Worm (Caenorhabditis elegans) whole organism, early embryonic: ENCODE results near the gene F49C12.6.
"Not testable (repeated sequence)": the region's sequence is repeated elsewhere in the genome, so short reads cannot be mapped to it uniquely, and the experiment has no call there.

Experiments
- B0310.2 ChIP-seq: sonication (generic microtip); optimal IDR thresholded peaks from 2 replicates; lab custom pipeline; 2016; ENCODE audit warnings: mild to moderate bottlenecking, missing genetic modification characterization, missing compliant biosample characterization
- F13C5.2 ChIP-seq: sonication (generic microtip); optimal IDR thresholded peaks from 2 replicates; lab custom pipeline; 2017; ENCODE audit warnings: mild to moderate bottlenecking, missing genetic modification characterization, inconsistent platforms, missing compliant biosample characterization
- aly-1 ChIP-seq: sonication (generic microtip); optimal IDR thresholded peaks from 2 replicates; lab custom pipeline; 2016; ENCODE audit warnings: missing genetic modification characterization, missing compliant biosample characterization
- ama-1 ChIP-seq: fragments of 150-350 bp; optimal IDR thresholded peaks from 2 replicates; lab custom pipeline; 2014
- ceh-13 ChIP-seq: fragments of 200-800 bp; sonication (Bioruptor generic); optimal IDR thresholded peaks from 2 replicates; lab custom pipeline; 2018; ENCODE audit warnings: mild to moderate bottlenecking, missing genetic modification characterization, missing compliant biosample characterization
- ceh-36 ChIP-seq: sonication (generic microtip); optimal IDR thresholded peaks from 2 replicates; lab custom pipeline; 2016; ENCODE audit warnings: missing genetic modification characterization, inconsistent platforms, missing compliant biosample characterization
- ets-7 ChIP-seq: sonication (generic microtip); optimal IDR thresholded peaks from 2 replicates; lab custom pipeline; 2016; ENCODE audit warnings: missing genotype, missing genetic modification characterization, missing compliant biosample characterization
- flt-1 ChIP-seq: fragments of 200-800 bp; sonication (Bioruptor generic); IDR thresholded peaks from 2 replicates; pipeline ENCODE4 v1.3.6; 2022; ENCODE audit warnings: missing genetic modification characterization, missing compliant biosample characterization
- hmbx-1 ChIP-seq: sonication (generic microtip); optimal IDR thresholded peaks from 2 replicates; lab custom pipeline; 2016; ENCODE audit warnings: mild to moderate bottlenecking, missing genetic modification characterization, missing compliant biosample characterization
- hmg-4 ChIP-seq: fragments of 200-800 bp; sonication (Bioruptor generic); optimal IDR thresholded peaks from 2 replicates; lab custom pipeline; 2018; ENCODE audit warnings: mild to moderate bottlenecking, missing genetic modification characterization, missing compliant biosample characterization
- hnd-1 ChIP-seq: sonication (generic microtip); optimal IDR thresholded peaks from 2 replicates; lab custom pipeline; 2016; ENCODE audit warnings: missing genetic modification characterization, missing compliant biosample characterization
- pes-1 ChIP-seq: fragments of 200-800 bp; sonication (Bioruptor generic); IDR thresholded peaks from 2 replicates; pipeline ENCODE4 v1.3.6; 2022; ENCODE audit warnings: missing genetic modification reagents, missing genetic modification characterization, missing compliant biosample characterization
- scrt-1 ChIP-seq: fragments of 200-800 bp; sonication (Bioruptor generic); IDR thresholded peaks from 2 replicates; pipeline ENCODE4 v1.3.6; 2022; ENCODE audit warnings: missing genetic modification characterization, missing compliant biosample characterization
- sea-1 ChIP-seq: fragments of 200-800 bp; sonication (Bioruptor generic); conservative IDR thresholded peaks from 2 replicates; pipeline ENCODE4 v1.3.6; 2022; ENCODE audit warnings: missing genetic modification characterization, missing compliant biosample characterization
- tbx-11 ChIP-seq: fragments of 200-800 bp; sonication (Bioruptor generic); IDR thresholded peaks from 2 replicates; pipeline ENCODE4 v1.3.6; 2022; ENCODE audit warnings: missing genetic modification characterization, missing compliant biosample characterization
- tbx-37 ChIP-seq: fragments of 200-800 bp; sonication (Bioruptor generic); conservative IDR thresholded peaks from 2 replicates; pipeline ENCODE4 v1.3.6; 2022; ENCODE audit warnings: missing genetic modification reagents, missing genetic modification characterization, missing compliant biosample characterization
- tra-4 ChIP-seq: sonication (generic microtip); optimal IDR thresholded peaks from 2 replicates; lab custom pipeline; 2017; ENCODE audit warnings: missing genetic modification characterization, missing compliant biosample characterization

Gene F49C12.6

ce11 chrIV:9320023-9320422 is 11.1 kb upstream of the F49C12.6 start:
- TF ChIP-seq flt-1 (GFP tag; lab: Robert Waterston, UW): no peak
- TF ChIP-seq sea-1: no peak
- TF ChIP-seq aly-1 (tag; lab: Kevin White, UChicago): no peak
- TF ChIP-seq F13C5.2 (tag; lab: Kevin White, UChicago): no peak
- TF ChIP-seq tra-4 (tag; lab: Kevin White, UChicago): no peak
- no peak for TF ChIP-seq ets-7
- TF ChIP-seq ceh-13 (GFP tag; lab: Kevin White, UChicago): no peak
- TF ChIP-seq tbx-11: no peak
- TF ChIP-seq tbx-37: no peak
- TF ChIP-seq pes-1: no peak
- TF ChIP-seq hmg-4 (GFP tag; lab: Kevin White, UChicago): no peak
- TF ChIP-seq ama-1 (lab: Kevin White, UChicago): no peak

- no peak for TF ChIP-seq flt-1 (GFP tag; lab: Robert Waterston, UW)
- no peak for TF ChIP-seq aly-1 (tag; lab: Kevin White, UChicago)
- no peak for TF ChIP-seq tra-4 (tag; lab: Kevin White, UChicago)
- TF ChIP-seq ceh-13 (GFP tag; lab: Kevin White, UChicago): no peak
- no peak for TF ChIP-seq sea-1
- no peak for TF ChIP-seq hmg-4 (GFP tag; lab: Kevin White, UChicago)
- TF ChIP-seq B0310.2 (tag; lab: Kevin White, UChicago): no peak
- TF ChIP-seq ama-1 (lab: Kevin White, UChicago): no peak
- no peak for TF ChIP-seq pes-1
- TF ChIP-seq hmbx-1: no peak
- TF ChIP-seq scrt-1: no peak
- TF ChIP-seq ets-7: no peak
- TF ChIP-seq hnd-1: no peak
- no peak for TF ChIP-seq F13C5.2 (tag; lab: Kevin White, UChicago)
- no peak for TF ChIP-seq tbx-37
- no peak for TF ChIP-seq tbx-11
- TF ChIP-seq ceh-36 (tag; lab: Kevin White, UChicago): no peak
Observed at ce11 chrIV:9319080-9319479, 10.2 kb upstream of the F49C12.6 start, which contains the start of the genes F49C12.11 and nemt-1. TSS of gene F49C12.11 (plus strand) at chrIV:9319380. TSS of gene nemt-1 (minus strand) at chrIV:9319439.

- TF ChIP-seq tra-4 (tag; lab: Kevin White, UChicago) (no peak), aly-1 (tag; lab: Kevin White, UChicago) (no peak), F13C5.2 (tag; lab: Kevin White, UChicago) (no peak), sea-1 (no peak)
Observed at ce11 chrIV:9318147-9318546, 9.3 kb upstream of the F49C12.6 start.

- TF ChIP-seq hnd-1 (no peak), ceh-13 (GFP tag; lab: Kevin White, UChicago) (peak; percentile 15), tbx-37 (peak; percentile 43; the same call in 1 of the 2 replicates), hmbx-1 (no peak), F13C5.2 (tag; lab: Kevin White, UChicago) (peak; percentile 91), tbx-11 (peak; percentile 62; the same call in 1 of the 2 replicates), flt-1 (GFP tag; lab: Robert Waterston, UW) (no peak; the same call in 1 of the 2 replicates), B0310.2 (tag; lab: Kevin White, UChicago) (no peak), pes-1 (no peak; the same call in 1 of the 2 replicates), scrt-1 (peak; percentile 65; the same call in 1 of the 2 replicates), ets-7 (peak; percentile 63), ama-1 (lab: Kevin White, UChicago) (no peak), tra-4 (tag; lab: Kevin White, UChicago) (no peak), hmg-4 (GFP tag; lab: Kevin White, UChicago) (no peak), ceh-36 (tag; lab: Kevin White, UChicago) (peak; percentile 58), sea-1 (peak; percentile 68), aly-1 (tag; lab: Kevin White, UChicago) (peak; percentile 38)
Observed at ce11 chrIV:9316068-9316681, 7.3 kb upstream of the F49C12.6 start, which contains the start of the genes F49C12.9 and rpn-7. TSS of gene F49C12.9 (minus strand) at chrIV:9316215. TSS of gene rpn-7 (plus strand) at chrIV:9316631.

- TF ChIP-seq pes-1, sea-1, scrt-1: not testable (repeated sequence)
Observed at ce11 chrIV:9312827-9313226, 4.0 kb upstream of the F49C12.6 start, which contains the start of gene F49C12.7. TSS of gene F49C12.7 (minus strand) at chrIV:9312927.

ce11 chrIV:9310935-9311566 is 2.2 kb upstream of the F49C12.6 start:
- TF ChIP-seq tra-4 (tag; lab: Kevin White, UChicago) (no peak), B0310.2 (tag; lab: Kevin White, UChicago) (no peak), tbx-11 (no peak), ama-1 (lab: Kevin White, UChicago) (no peak), pes-1 (no peak), F13C5.2 (tag; lab: Kevin White, UChicago) (no peak), ets-7 (no peak), sea-1 (no peak), hnd-1 (no peak)

- no peak for TF ChIP-seq tbx-11
- no peak for TF ChIP-seq aly-1 (tag; lab: Kevin White, UChicago)
- TF ChIP-seq hmg-4 (GFP tag; lab: Kevin White, UChicago): no peak
- TF ChIP-seq B0310.2 (tag; lab: Kevin White, UChicago): no peak
- no peak for TF ChIP-seq ets-7
- no peak for TF ChIP-seq pes-1
- no peak for TF ChIP-seq flt-1 (GFP tag; lab: Robert Waterston, UW)
- TF ChIP-seq hnd-1: no peak
- no peak for TF ChIP-seq tra-4 (tag; lab: Kevin White, UChicago)
- TF ChIP-seq hmbx-1: no peak
- no peak for TF ChIP-seq F13C5.2 (tag; lab: Kevin White, UChicago)
- TF ChIP-seq ama-1 (lab: Kevin White, UChicago): no peak
- TF ChIP-seq tbx-37: no peak
- no peak for TF ChIP-seq ceh-13 (GFP tag; lab: Kevin White, UChicago)
- no peak for TF ChIP-seq scrt-1
- TF ChIP-seq sea-1: no peak
Observed at ce11 chrIV:9304617-9305016, 4.3 kb downstream of the F49C12.6 start, which contains the start of gene F49C12.5. TSS of gene F49C12.5 (plus strand) at chrIV:9304917.
